Fruit fly (Drosophila melanogaster) whole organism, prepupa: ENCODE measurements around the gene bero.

Experiments used
- CG10631 ChIP-seq: fragments of 200-800 bp; sonication (Bioruptor generic); optimal IDR thresholded peaks from 2 replicates; lab custom pipeline; 2016; ENCODE audit warnings: missing biosample characterization, missing genetic modification characterization
- CG10669 ChIP-seq: fragments of 200-800 bp; sonication (Bioruptor generic); optimal IDR thresholded peaks from 3 replicates; lab custom pipeline; 2018; ENCODE audit warnings: missing biosample characterization, mild to moderate bottlenecking, missing genetic modification characterization, moderate library complexity
- CG16779 ChIP-seq: fragments of 200-800 bp; sonication (Bioruptor generic); optimal IDR thresholded peaks from 3 replicates; lab custom pipeline; 2017; ENCODE audit warnings: missing biosample characterization, mild to moderate bottlenecking, missing genetic modification characterization
- CG6163 ChIP-seq: fragments of 200-800 bp; sonication (Bioruptor generic); IDR thresholded peaks from 3 replicates; pipeline ENCODE4 v1.3.6; 2022; ENCODE audit warnings: missing biosample characterization, missing genetic modification characterization
- CG6792 ChIP-seq: fragments of 200-800 bp; sonication (Bioruptor generic); optimal IDR thresholded peaks from 3 replicates; lab custom pipeline; 2016; ENCODE audit warnings: missing biosample characterization, missing genetic modification characterization
- CG8119 ChIP-seq: fragments of 200-800 bp; sonication (Bioruptor generic); IDR thresholded peaks from 3 replicates; pipeline ENCODE4 v1.3.6; 2022; ENCODE audit warnings: missing biosample characterization, missing genetic modification characterization
- Hr38 ChIP-seq: sonication (Bioruptor generic); optimal IDR thresholded peaks from 2 replicates; lab custom pipeline; 2016; ENCODE audit warnings: missing biosample characterization, missing genetic modification characterization
- Met ChIP-seq: fragments of 200-800 bp; sonication (Bioruptor generic); optimal IDR thresholded peaks from 3 replicates; lab custom pipeline; 2016; ENCODE audit warnings: missing biosample characterization, missing genetic modification characterization
- Sox102F ChIP-seq: fragments of 200-800 bp; sonication (Bioruptor generic); optimal IDR thresholded peaks from 2 replicates; lab custom pipeline; 2016; ENCODE audit warnings: missing biosample characterization, mild to moderate bottlenecking, missing genetic modification characterization
- cyc ChIP-seq: fragments of 200-800 bp; sonication (Bioruptor generic); optimal IDR thresholded peaks from 3 replicates; lab custom pipeline; 2016; ENCODE audit warnings: missing biosample characterization, missing genetic modification characterization
- ss ChIP-seq, 2 experiments: fragments of 200-800 bp; sonication (Bioruptor generic); optimal IDR thresholded peaks; 2 replicates in 1 of 2; 3 replicates in 1 of 2; lab custom pipeline; 2017 to 2018; ENCODE audit warnings: mild to moderate bottlenecking in 2 of 2, missing biosample characterization in 2 of 2, missing genetic modification characterization in 2 of 2, moderate library complexity in 1 of 2

DNA sequence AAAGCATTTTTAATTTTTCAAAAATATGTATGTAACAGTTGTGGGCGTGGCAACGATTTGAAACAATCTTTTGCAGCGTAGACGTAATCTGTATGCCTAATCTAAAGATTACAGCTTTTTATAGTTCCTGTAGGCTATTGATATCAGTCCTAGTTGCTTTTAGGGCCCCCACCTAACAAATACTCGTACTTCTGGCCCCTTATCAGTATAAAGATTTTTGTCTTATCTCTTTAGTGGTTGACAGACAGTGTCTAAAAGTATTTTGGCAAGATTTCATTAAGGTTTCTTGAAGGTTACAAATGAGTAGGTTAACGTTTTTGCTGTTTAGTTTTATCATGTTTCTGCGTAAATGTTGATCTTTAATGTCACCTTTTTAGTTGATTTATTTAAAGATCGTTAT lies 29.8 kb upstream of the bero start:
- TF ChIP-seq CG8119: no peak
- TF ChIP-seq CG6163 (GFP tag; lab: Robert Waterston, UW): no peak
- no peak for TF ChIP-seq cyc
- TF ChIP-seq CG6792 (GFP tag; lab: Kevin White, UChicago): no peak
- no peak for TF ChIP-seq CG10669 (GFP tag; lab: Kevin White, UChicago)
- no peak for TF ChIP-seq Met (GFP tag; lab: Kevin White, UChicago)
- no peak for TF ChIP-seq Sox102F (GFP tag; lab: Kevin White, UChicago)
- no peak for TF ChIP-seq ss (GFP tag; optimal IDR thresholded peaks at IDR 0.05; lab: Kevin White, UChicago)
- TF ChIP-seq Hr38: no peak
- no peak for TF ChIP-seq CG16779 (tag; lab: Kevin White, UChicago)
- TF ChIP-seq CG10631: no peak
